Fruit fly (Drosophila melanogaster): Measurements from ENCODE around the gene sl.

The sl gene

dm6 chrX:16335107-16335642 is 14.9 kb upstream of the sl start (continued):
- TF ChIP-seq PHDP (tag; optimal IDR thresholded peaks at IDR 0.05) (peak; percentile 67), yki (optimal IDR thresholded peaks at IDR 0.05) (no peak), Spps (tag; optimal IDR thresholded peaks at IDR 0.05) (no peak), ab (GFP tag; optimal IDR thresholded peaks at IDR 0.05) (peak; percentile 19), ftz-f1 (GFP tag; optimal IDR thresholded peaks at IDR 0.05) (no peak), Atf6 (GFP tag; IDR thresholded peaks at IDR 0.05) (peak; percentile 84), CG10209 (GFP tag; optimal IDR thresholded peaks at IDR 0.05) (peak; percentile 66), sd (tag; optimal IDR thresholded peaks at IDR 0.05) (no peak), CG10462 (GFP tag; optimal IDR thresholded peaks at IDR 0.05) (peak; percentile 21), gsb-n (tag; optimal IDR thresholded peaks at IDR 0.05) (no peak), amos (GFP tag; IDR thresholded peaks at IDR 0.05; ENCODE audit: partially characterized antibody) (peak; percentile 43; the same call in 1 of the 2 replicates), CG8944 (GFP tag; optimal IDR thresholded peaks at IDR 0.05) (peak; percentile 42), CG17568 (GFP tag; optimal IDR thresholded peaks at IDR 0.05) (peak; percentile 62), Elba2 (GFP tag; optimal IDR thresholded peaks at IDR 0.05) (no peak), CG6813 (GFP tag; optimal IDR thresholded peaks at IDR 0.05) (peak; percentile 68), lab (GFP tag; optimal IDR thresholded peaks at IDR 0.05) (peak; percentile 84), fu2 (GFP tag; optimal IDR thresholded peaks at IDR 0.05) (peak; percentile 60), CG8765 (GFP tag; IDR thresholded peaks at IDR 0.05) (peak; percentile 47; the same call in 1 of the 2 replicates), D19A (tag; optimal IDR thresholded peaks at IDR 0.05) (peak; percentile 43), lilli (GFP tag; optimal IDR thresholded peaks at IDR 0.05) (peak; percentile 87), mld (GFP tag; IDR thresholded peaks at IDR 0.05; ENCODE audit: partially characterized antibody) (no peak), CG14860 (GFP tag; IDR thresholded peaks at IDR 0.05; ENCODE audit: partially characterized antibody) (no peak), CG2678 (tag; optimal IDR thresholded peaks at IDR 0.05) (peak; percentile 74), sna (GFP tag; IDR thresholded peaks at IDR 0.05; ENCODE audit: partially characterized antibody) (no peak), Hand (GFP tag; optimal IDR thresholded peaks at IDR 0.05) (peak; percentile 57), Sry-δ (GFP tag; optimal IDR thresholded peaks at IDR 0.05) (peak; percentile 44), bab2 (GFP tag; optimal IDR thresholded peaks at IDR 0.05) (peak; percentile 70), Rfx (GFP tag; IDR thresholded peaks at IDR 0.05) (peak; percentile 85), HLH3B (GFP tag; IDR thresholded peaks at IDR 0.05) (peak; percentile 76), trem (tag; optimal IDR thresholded peaks at IDR 0.05) (peak; percentile 31), zf30C (GFP tag; optimal IDR thresholded peaks at IDR 0.05) (no peak), CG1647 (GFP tag; optimal IDR thresholded peaks at IDR 0.05) (peak; percentile 65), tap (tag; optimal IDR thresholded peaks at IDR 0.05) (peak; percentile 43), HLH54F (GFP tag; optimal IDR thresholded peaks at IDR 0.05) (peak; percentile 76), rib (GFP tag; IDR thresholded peaks at IDR 0.05) (peak; percentile 86), Xbp1 (GFP tag; optimal IDR thresholded peaks at IDR 0.05) (peak; percentile 79), gt (GFP tag; IDR thresholded peaks at IDR 0.05) (0 out of 2 replicates have a peak, but pooled peaks have one; percentile 17), chif (GFP tag; optimal IDR thresholded peaks at IDR 0.05) (peak; percentile 33 to 53), CG12769 (tag; optimal IDR thresholded peaks at IDR 0.05) (peak; percentile 51), phol (tag; optimal IDR thresholded peaks at IDR 0.05) (peak; percentile 17), CG10979 (tag; optimal IDR thresholded peaks at IDR 0.05) (peak; percentile 21), Asciz (GFP tag; optimal IDR thresholded peaks at IDR 0.05) (peak; percentile 32), HLH4C (GFP tag; IDR thresholded peaks at IDR 0.05; ENCODE audit: partially characterized antibody) (no peak), CG4707 (GFP tag; optimal IDR thresholded peaks at IDR 0.05) (peak; percentile 14), odd (GFP tag; optimal IDR thresholded peaks at IDR 0.05) (peak; percentile 71), CoRest (tag; optimal IDR thresholded peaks at IDR 0.05) (peak; percentile 73), dimm (GFP tag; IDR thresholded peaks at IDR 0.05) (no peak), CG17829 (tag; optimal IDR thresholded peaks at IDR 0.05) (peak; percentile 61), CG34422 (GFP tag; IDR thresholded peaks at IDR 0.05) (peak; percentile 84), emc (GFP tag; optimal IDR thresholded peaks at IDR 0.05) (no peak)

Measured in whole organism, embryonic.